Worm (Caenorhabditis elegans) whole organism, L2 larva: Measurements from ENCODE around the gene gpx-4.

ENCODE experiments used
- C34F6.9 ChIP-seq: fragments of 150-350 bp; optimal IDR thresholded peaks from 2 replicates; lab custom pipeline; 2014; ENCODE audit warnings: missing biosample characterization, missing genetic modification characterization
- F13H6.1 ChIP-seq: sonication (generic microtip); optimal IDR thresholded peaks from 2 replicates; lab custom pipeline; 2016; ENCODE audit warnings: missing genetic modification characterization, missing compliant biosample characterization
- Y55F3AM.14 ChIP-seq: fragments of 200-800 bp; sonication (Bioruptor generic); optimal IDR thresholded peaks from 2 replicates; lab custom pipeline; 2018; ENCODE audit warnings: mild to moderate bottlenecking, missing genetic modification characterization, missing compliant biosample characterization
- alr-1 ChIP-seq: fragments of 150-350 bp; optimal IDR thresholded peaks from 2 replicates; lab custom pipeline; 2014; ENCODE audit warnings: missing biosample characterization, missing genetic modification characterization
- aly-2 ChIP-seq: fragments of 150-350 bp; optimal IDR thresholded peaks from 2 replicates; lab custom pipeline; 2014; ENCODE audit warnings: missing biosample characterization, missing genetic modification characterization
- ama-1 ChIP-seq: fragments of 150-350 bp; optimal IDR thresholded peaks from 2 replicates; lab custom pipeline; 2018; ENCODE audit warnings: inconsistent platforms
- ceh-16 ChIP-seq: fragments of 150-350 bp; optimal IDR thresholded peaks from 2 replicates; lab custom pipeline; 2014; ENCODE audit warnings: missing biosample characterization, missing genetic modification characterization
- ceh-82 ChIP-seq: fragments of 150-350 bp; optimal IDR thresholded peaks from 2 replicates; lab custom pipeline; 2014; ENCODE audit warnings: missing biosample characterization, missing genetic modification characterization
- crh-2 ChIP-seq: sonication (generic microtip); optimal IDR thresholded peaks from 2 replicates; lab custom pipeline; 2017; ENCODE audit warnings: missing biosample characterization, missing genetic modification characterization
- dmd-4 ChIP-seq: sonication (generic microtip); optimal IDR thresholded peaks from 2 replicates; lab custom pipeline; 2017; ENCODE audit warnings: missing biosample characterization, missing genetic modification characterization
- egl-27 ChIP-seq: sonication (generic microtip); optimal IDR thresholded peaks from 3 replicates; lab custom pipeline; 2017; ENCODE audit warnings: missing biosample characterization, missing genetic modification reagents, missing genetic modification characterization
- elt-1 ChIP-seq: fragments of 150-350 bp; optimal IDR thresholded peaks from 2 replicates; lab custom pipeline; 2014; ENCODE audit warnings: missing biosample characterization, missing genetic modification characterization
- elt-3 ChIP-seq: sonication (generic microtip); optimal IDR thresholded peaks from 2 replicates; lab custom pipeline; 2017; ENCODE audit warnings: missing biosample characterization, missing genetic modification characterization
- fos-1 ChIP-seq: fragments of 150-350 bp; optimal IDR thresholded peaks from 2 replicates; lab custom pipeline; 2014; ENCODE audit warnings: missing biosample characterization, missing genetic modification characterization
- gmeb-1 ChIP-seq: fragments of 150-350 bp; optimal IDR thresholded peaks from 2 replicates; lab custom pipeline; 2014; ENCODE audit warnings: missing biosample characterization, missing genetic modification characterization
- lin-11 ChIP-seq: fragments of 150-350 bp; sonication (generic microtip); optimal IDR thresholded peaks from 2 replicates; lab custom pipeline; 2014; ENCODE audit warnings: missing biosample characterization, missing genetic modification characterization, inconsistent platforms, mixed read lengths
- lin-39 ChIP-seq: fragments of 150-350 bp; optimal IDR thresholded peaks from 2 replicates; lab custom pipeline; 2014; ENCODE audit warnings: missing biosample characterization, missing genetic modification reagents, missing genetic modification characterization
- lsy-2 ChIP-seq, 2 experiments: fragments of 150-350 bp in 1 of 2; sonication (generic microtip) in 1 of 2; optimal IDR thresholded peaks; 2 replicates each; lab custom pipeline; 2014 to 2017; ENCODE audit warnings: missing biosample characterization in 2 of 2, missing genetic modification characterization in 2 of 2
- mbf-1 ChIP-seq: sonication (generic microtip); optimal IDR thresholded peaks from 2 replicates; lab custom pipeline; 2017; ENCODE audit warnings: missing biosample characterization, missing genetic modification characterization
- nhr-10 ChIP-seq: sonication (generic microtip); optimal IDR thresholded peaks from 2 replicates; lab custom pipeline; 2017; ENCODE audit warnings: missing biosample characterization, missing genetic modification characterization
- nhr-11 ChIP-seq: fragments of 150-350 bp; optimal IDR thresholded peaks from 2 replicates; lab custom pipeline; 2014; ENCODE audit warnings: missing biosample characterization, missing genetic modification characterization
- nhr-129 ChIP-seq: fragments of 150-350 bp; optimal IDR thresholded peaks from 2 replicates; lab custom pipeline; 2014; ENCODE audit warnings: missing biosample characterization, missing genetic modification characterization
- nhr-237 ChIP-seq: fragments of 150-350 bp; optimal IDR thresholded peaks from 2 replicates; lab custom pipeline; 2014; ENCODE audit warnings: missing biosample characterization, missing genetic modification characterization
- nhr-25 ChIP-seq: fragments of 150-350 bp; sonication (generic microtip); optimal IDR thresholded peaks from 3 replicates; lab custom pipeline; 2014; ENCODE audit warnings: missing biosample characterization, missing genetic modification characterization
- nhr-77 ChIP-seq: fragments of 150-350 bp; optimal IDR thresholded peaks from 2 replicates; lab custom pipeline; 2014; ENCODE audit warnings: missing biosample characterization, missing genetic modification characterization
- peb-1 ChIP-seq: fragments of 150-350 bp; optimal IDR thresholded peaks from 2 replicates; lab custom pipeline; 2014; ENCODE audit warnings: missing biosample characterization, missing genetic modification characterization
- sma-3 ChIP-seq: sonication (generic microtip); optimal IDR thresholded peaks from 2 replicates; lab custom pipeline; 2016; ENCODE audit warnings: missing genetic modification reagents, missing genetic modification characterization, missing compliant biosample characterization
- snpc-4 ChIP-seq: fragments of 150-350 bp; optimal IDR thresholded peaks from 2 replicates; lab custom pipeline; 2014; ENCODE audit warnings: missing biosample characterization, missing genetic modification characterization
- unc-39 ChIP-seq: fragments of 150-350 bp; optimal IDR thresholded peaks from 2 replicates; lab custom pipeline; 2014; ENCODE audit warnings: missing biosample characterization, missing genetic modification characterization
- unc-55 ChIP-seq: fragments of 150-350 bp; sonication (generic microtip); optimal IDR thresholded peaks from 3 replicates; lab custom pipeline; 2014; ENCODE audit warnings: missing biosample characterization, missing genetic modification reagents, missing genetic modification characterization
- unc-62 ChIP-seq: fragments of 150-350 bp; optimal IDR thresholded peaks from 2 replicates; lab custom pipeline; 2014; ENCODE audit warnings: missing biosample characterization, missing genetic modification reagents, missing genetic modification characterization
- zag-1 ChIP-seq: fragments of 150-350 bp; optimal IDR thresholded peaks from 2 replicates; lab custom pipeline; 2014; ENCODE audit warnings: missing biosample characterization, missing genetic modification characterization
- ztf-1 ChIP-seq: fragments of 200-800 bp; sonication (Bioruptor generic); conservative IDR thresholded peaks from 2 replicates; pipeline ENCODE4 v1.3.6; 2022; ENCODE audit warnings: missing genetic modification characterization, missing compliant biosample characterization
- ztf-11 ChIP-seq: sonication (generic microtip); optimal IDR thresholded peaks from 2 replicates; lab custom pipeline; 2017; ENCODE audit warnings: missing biosample characterization, missing genetic modification characterization
- ztf-4 ChIP-seq: fragments of 150-350 bp; optimal IDR thresholded peaks from 2 replicates; lab custom pipeline; 2014; ENCODE audit warnings: missing biosample characterization, missing genetic modification characterization

The gpx-4 gene

ce11 chrIV:2664901-2665201, 10.0 kb downstream of the gpx-4 start:
- TF ChIP-seq nhr-25 (tag; lab: Kevin White, UChicago) (no peak), aly-2 (tag; lab: Kevin White, UChicago) (no peak), elt-3 (tag; lab: Kevin White, UChicago) (no peak), elt-1 (tag; lab: Kevin White, UChicago) (no peak), peb-1 (tag; lab: Kevin White, UChicago) (no peak), C34F6.9 (tag; lab: Kevin White, UChicago) (no peak), nhr-10 (tag; lab: Kevin White, UChicago) (no peak), crh-2 (tag; lab: Kevin White, UChicago) (no peak), nhr-237 (tag; lab: Kevin White, UChicago) (no peak), nhr-11 (tag; lab: Kevin White, UChicago) (no peak), lin-39 (tag; lab: Kevin White, UChicago) (no peak), ceh-82 (no peak), nhr-129 (tag; lab: Kevin White, UChicago) (no peak), ceh-16 (no peak)
- TF ChIP-seq, all 48 proteins: peak for 0

ce11 chrIV:2663953-2664900, 10.6 kb downstream of the gpx-4 start, which contains the start of gene Y69A2AR.31:
TSS of gene Y69A2AR.31 (minus strand) at chrIV:2664003.
- TF ChIP-seq lsy-2 (tag; optimal IDR thresholded peaks at IDR 0.05; lab: Kevin White, UChicago) (peak; percentile 15 to 58), unc-55 (peak; percentile 10), C34F6.9 (tag; lab: Kevin White, UChicago) (peak; percentile 29), dmd-4 (tag; lab: Kevin White, UChicago) (no peak), ztf-1 (GFP tag; lab: Robert Waterston, UW) (no peak), nhr-129 (tag; lab: Kevin White, UChicago) (peak; percentile 31), fos-1 (tag; lab: Kevin White, UChicago) (no peak), nhr-77 (tag; lab: Kevin White, UChicago) (no peak), zag-1 (tag; lab: Kevin White, UChicago) (peak; percentile 35), unc-39 (tag; lab: Kevin White, UChicago) (no peak), snpc-4 (tag; lab: Kevin White, UChicago) (no peak), nhr-11 (tag; lab: Kevin White, UChicago) (no peak)
- TF ChIP-seq, all 48 proteins: peak for 5

ce11 chrIV:2658733-2659132, 16.1 kb downstream of the gpx-4 start:
- TF ChIP-seq mbf-1 (no peak), alr-1 (tag; lab: Kevin White, UChicago) (no peak), sma-3 (GFP tag; lab: Kevin White, UChicago) (no peak), crh-2 (tag; lab: Kevin White, UChicago) (no peak), ama-1 (lab: Kevin White, UChicago) (no peak), egl-27 (tag; lab: Kevin White, UChicago) (no peak), ztf-1 (GFP tag; lab: Robert Waterston, UW) (no peak), elt-1 (tag; lab: Kevin White, UChicago) (no peak), F13H6.1 (tag; lab: Kevin White, UChicago) (no peak)

ce11 chrIV:2657307-2657706, 17.5 kb downstream of the gpx-4 start:
- no peak for TF ChIP-seq unc-55
- no peak for TF ChIP-seq lin-11
- no peak for TF ChIP-seq unc-62 (GFP tag; lab: Kevin White, UChicago)
- TF ChIP-seq alr-1 (tag; lab: Kevin White, UChicago) = no peak
- TF ChIP-seq ztf-11 (tag; lab: Kevin White, UChicago) = no peak
- no peak for TF ChIP-seq nhr-129 (tag; lab: Kevin White, UChicago)
- no peak for TF ChIP-seq Y55F3AM.14 (GFP tag; lab: Kevin White, UChicago)
- no peak for TF ChIP-seq ztf-4 (tag; lab: Kevin White, UChicago)
- no peak for TF ChIP-seq gmeb-1 (tag; lab: Kevin White, UChicago)
- no peak for TF ChIP-seq lin-39 (tag; lab: Kevin White, UChicago)
- TF ChIP-seq elt-1 (tag; lab: Kevin White, UChicago) = no peak
- TF ChIP-seq lsy-2 (tag; optimal IDR thresholded peaks at IDR 0.05; lab: Kevin White, UChicago) = no peak
- TF ChIP-seq egl-27 (tag; lab: Kevin White, UChicago) = no peak
- TF ChIP-seq snpc-4 (tag; lab: Kevin White, UChicago) = no peak
